Fruit fly (Drosophila melanogaster) whole organism, embryonic: ENCODE results near the gene PhKgamma.

Source experiments
- Bdp1 ChIP-seq: fragments of 200-800 bp; sonication (Bioruptor generic); optimal IDR thresholded peaks from 3 replicates; lab custom pipeline; 2016; ENCODE audit warnings: missing biosample characterization, missing genetic modification characterization
- C15 ChIP-seq: fragments of 200-800 bp; sonication (Bioruptor generic); IDR thresholded peaks from 3 replicates; pipeline ENCODE4 v1.3.6; 2022; ENCODE audit warnings: missing biosample characterization, missing genetic modification characterization
- CG10431 ChIP-seq: fragments of 200-800 bp; sonication (Bioruptor generic); optimal IDR thresholded peaks from 3 replicates; lab custom pipeline; 2018; ENCODE audit warnings: missing biosample characterization, mild to moderate bottlenecking, missing genetic modification characterization
- CG10462 ChIP-seq: fragments of 200-800 bp; sonication (Bioruptor generic); optimal IDR thresholded peaks from 2 replicates; lab custom pipeline; 2016; ENCODE audit warnings: missing biosample characterization, missing genetic modification characterization
- CG10565 ChIP-seq: fragments of 200-800 bp; sonication (Bioruptor generic); optimal IDR thresholded peaks from 3 replicates; lab custom pipeline; 2016; ENCODE audit warnings: missing biosample characterization, mild to moderate bottlenecking, missing genetic modification characterization
- CG10979 ChIP-seq: fragments of 200-800 bp; sonication (Bioruptor generic); optimal IDR thresholded peaks from 2 replicates; lab custom pipeline; 2018; ENCODE audit warnings: missing biosample characterization, mild to moderate bottlenecking, missing genetic modification characterization, moderate library complexity
- CG12236 ChIP-seq: fragments of 200-800 bp; sonication (Bioruptor generic); optimal IDR thresholded peaks from 2 replicates; lab custom pipeline; 2016; ENCODE audit warnings: missing biosample characterization, missing genetic modification characterization
- CG13424 ChIP-seq: fragments of 200-800 bp; sonication (Bioruptor generic); optimal IDR thresholded peaks from 2 replicates; lab custom pipeline; 2019; ENCODE audit warnings: missing biosample characterization, mild to moderate bottlenecking, missing genetic modification characterization, moderate library complexity
- CG14710 ChIP-seq: fragments of 200-800 bp; sonication (Bioruptor generic); optimal IDR thresholded peaks from 3 replicates; lab custom pipeline; 2019; ENCODE audit warnings: missing biosample characterization, mild to moderate bottlenecking, missing genetic modification characterization, moderate library complexity
- CG16815 ChIP-seq: fragments of 200-800 bp; sonication (Bioruptor generic); optimal IDR thresholded peaks from 3 replicates; lab custom pipeline; 2017; ENCODE audit warnings: missing biosample characterization, mild to moderate bottlenecking, missing genetic modification characterization
- CG17361 ChIP-seq: fragments of 200-800 bp; sonication (Bioruptor generic); IDR thresholded peaks from 3 replicates; pipeline ENCODE4 v1.3.6; 2022; ENCODE audit warnings: missing biosample characterization, missing genetic modification characterization
- CG17385 ChIP-seq: fragments of 200-800 bp; sonication (Bioruptor generic); optimal IDR thresholded peaks from 3 replicates; lab custom pipeline; 2018; ENCODE audit warnings: missing biosample characterization, mild to moderate bottlenecking, missing genetic modification characterization
- CG2202 ChIP-seq: fragments of 200-800 bp; sonication (Bioruptor generic); optimal IDR thresholded peaks from 2 replicates; lab custom pipeline; 2018; ENCODE audit warnings: missing biosample characterization, mild to moderate bottlenecking, missing genetic modification characterization
- CG34376 ChIP-seq: fragments of 200-800 bp; sonication (Bioruptor generic); optimal IDR thresholded peaks from 2 replicates; lab custom pipeline; 2018; ENCODE audit warnings: missing biosample characterization, mild to moderate bottlenecking, missing genetic modification characterization
- CG3995 ChIP-seq: fragments of 200-800 bp; sonication (Bioruptor generic); optimal IDR thresholded peaks from 3 replicates; lab custom pipeline; 2016; ENCODE audit warnings: missing biosample characterization, missing genetic modification characterization
- CG4282 ChIP-seq: fragments of 200-800 bp; sonication (Bioruptor generic); optimal IDR thresholded peaks from 2 replicates; lab custom pipeline; 2016; ENCODE audit warnings: missing biosample characterization, missing genetic modification characterization
- CG4707 ChIP-seq: fragments of 200-800 bp; sonication (Bioruptor generic); optimal IDR thresholded peaks from 2 replicates; lab custom pipeline; 2018; ENCODE audit warnings: missing biosample characterization, mild to moderate bottlenecking, missing genetic modification characterization, moderate library complexity
- CG4730 ChIP-seq: fragments of 200-800 bp; sonication (Bioruptor generic); IDR thresholded peaks from 2 replicates; pipeline ENCODE4 v1.3.6; 2022; ENCODE audit warnings: missing biosample characterization, missing genetic modification characterization
- CG6254 ChIP-seq: fragments of 200-800 bp; sonication (Bioruptor generic); optimal IDR thresholded peaks from 3 replicates; lab custom pipeline; 2017; ENCODE audit warnings: mild to moderate bottlenecking, missing biosample characterization, missing genetic modification reagents, missing genetic modification characterization
- CG6272 ChIP-seq: fragments of 200-800 bp; sonication (Bioruptor generic); IDR thresholded peaks from 2 replicates; pipeline ENCODE4 v1.3.6; 2022; ENCODE audit warnings: missing biosample characterization, missing genetic modification characterization
- Drgx ChIP-seq: fragments of 200-800 bp; sonication (Bioruptor generic); IDR thresholded peaks from 2 replicates; pipeline ENCODE4 v1.3.6; 2022; ENCODE audit warnings: missing biosample characterization, missing genetic modification characterization
- Eip74EF ChIP-seq, 2 experiments: fragments of 200-800 bp in 1 of 2; fragments of >200 bp in 1 of 2; sonication (Bioruptor generic) in 1 of 2; optimal IDR thresholded peaks; 2 replicates each; lab custom pipeline; 2017 to 2019; ENCODE audit warnings: missing biosample characterization in 2 of 2, missing genetic modification characterization in 2 of 2, mild to moderate bottlenecking in 1 of 2, moderate library complexity in 1 of 2
- Ets65A ChIP-seq: fragments of 200-800 bp; sonication (Bioruptor generic); peaks from one replicate; lab custom pipeline; 2016; ENCODE audit warnings: missing biosample characterization, missing genetic modification characterization
- Hr39 ChIP-seq: fragments of >200 bp; optimal IDR thresholded peaks from 2 replicates; lab custom pipeline; 2017
- Med ChIP-seq: fragments of 200-800 bp; sonication (Bioruptor generic); peaks from one replicate; lab custom pipeline; 2016; ENCODE audit warnings: missing biosample characterization, missing genetic modification characterization, mild to moderate bottlenecking, inconsistent platforms, moderate library complexity
- Ptx1 ChIP-seq: fragments of 200-800 bp; sonication (Bioruptor generic); IDR thresholded peaks from 2 replicates; pipeline ENCODE4 v1.3.6; 2022; ENCODE audit warnings: missing biosample characterization, missing genetic modification characterization
- Sox102F ChIP-seq: fragments of 200-800 bp; sonication (Bioruptor generic); optimal IDR thresholded peaks from 2 replicates; lab custom pipeline; 2018; ENCODE audit warnings: missing biosample characterization, mild to moderate bottlenecking, missing genetic modification characterization, moderate library complexity
- Sry-β ChIP-seq: fragments of 200-800 bp; sonication (Bioruptor generic); optimal IDR thresholded peaks from 2 replicates; lab custom pipeline; 2018; ENCODE audit warnings: missing biosample characterization, mild to moderate bottlenecking, missing genetic modification characterization, moderate library complexity
- Stat92E ChIP-seq, 3 experiments: fragments of >200 bp in 2 of 3; fragments of 200-800 bp in 1 of 3; sonication (Bioruptor generic) in 1 of 3; optimal IDR thresholded peaks; 2 replicates each; lab custom pipeline; 2017 to 2019; ENCODE audit warnings: missing biosample characterization in 3 of 3, missing genetic modification characterization in 3 of 3, mild to moderate bottlenecking in 1 of 3, moderate library complexity in 1 of 3
- TFAM ChIP-seq: fragments of 200-800 bp; sonication (Bioruptor generic); optimal IDR thresholded peaks from 2 replicates; lab custom pipeline; 2017; ENCODE audit warnings: missing biosample characterization, missing genetic modification characterization, inconsistent platforms
- ap ChIP-seq: fragments of 200-800 bp; sonication (Bioruptor generic); IDR thresholded peaks from 2 replicates; pipeline ENCODE4 v1.3.6; 2022; ENCODE audit warnings: missing biosample characterization, missing genetic modification characterization
- bab2 ChIP-seq: fragments of 200-800 bp; sonication (Bioruptor generic); optimal IDR thresholded peaks from 2 replicates; lab custom pipeline; 2016; ENCODE audit warnings: missing biosample characterization, missing genetic modification characterization
- croc ChIP-seq: fragments of 200-800 bp; sonication (Bioruptor generic); conservative IDR thresholded peaks from 3 replicates; pipeline ENCODE4 v1.3.6; 2022; ENCODE audit warnings: missing biosample characterization, missing genetic modification characterization
- crp ChIP-seq, 2 experiments: fragments of 200-800 bp; sonication (Bioruptor generic); optimal IDR thresholded peaks; 2 replicates in 1 of 2; 3 replicates in 1 of 2; lab custom pipeline; 2017; ENCODE audit warnings: missing biosample characterization in 2 of 2, missing genetic modification characterization in 2 of 2, mild to moderate bottlenecking in 1 of 2, moderate library complexity in 1 of 2
- dmrt11E ChIP-seq: fragments of 200-800 bp; sonication (Bioruptor generic); optimal IDR thresholded peaks from 3 replicates; lab custom pipeline; 2018; ENCODE audit warnings: missing biosample characterization, mild to moderate bottlenecking, missing genetic modification characterization, moderate library complexity
- eyg ChIP-seq: fragments of 200-800 bp; sonication (Bioruptor generic); optimal IDR thresholded peaks from 3 replicates; lab custom pipeline; 2016; ENCODE audit warnings: missing biosample characterization, missing genetic modification characterization
- fd102C ChIP-seq: fragments of 200-800 bp; sonication (Bioruptor generic); optimal IDR thresholded peaks from 2 replicates; lab custom pipeline; 2018; ENCODE audit warnings: missing biosample characterization, mild to moderate bottlenecking, missing genetic modification characterization, moderate library complexity
- fd64A ChIP-seq: fragments of 200-800 bp; sonication (Bioruptor generic); optimal IDR thresholded peaks from 3 replicates; lab custom pipeline; 2018; ENCODE audit warnings: missing biosample characterization, mild to moderate bottlenecking, missing genetic modification characterization
- gcm ChIP-seq: fragments of 200-800 bp; sonication (Bioruptor generic); optimal IDR thresholded peaks from 2 replicates; lab custom pipeline; 2019; ENCODE audit warnings: missing biosample characterization, mild to moderate bottlenecking, missing genetic modification characterization, moderate library complexity
- lmd ChIP-seq: fragments of 200-800 bp; sonication (Bioruptor generic); IDR thresholded peaks from 2 replicates; pipeline ENCODE4 v1.3.6; 2022; ENCODE audit warnings: missing biosample characterization, missing genetic modification characterization
- otp ChIP-seq: fragments of 200-800 bp; sonication (Bioruptor generic); IDR thresholded peaks from 3 replicates; pipeline ENCODE4, ENCODE4 v1.3.6; 2022; ENCODE audit warnings: missing biosample characterization, missing genetic modification characterization
- schlank ChIP-seq: fragments of 200-800 bp; sonication (Bioruptor generic); optimal IDR thresholded peaks from 2 replicates; lab custom pipeline; 2018; ENCODE audit warnings: missing biosample characterization, mild to moderate bottlenecking, missing genetic modification characterization
- shn ChIP-seq: fragments of 200-800 bp; sonication (Bioruptor generic); optimal IDR thresholded peaks from 3 replicates; lab custom pipeline; 2016; ENCODE audit warnings: missing biosample characterization, missing genetic modification characterization
- sisA ChIP-seq: fragments of 200-800 bp; sonication (Bioruptor generic); IDR thresholded peaks from 2 replicates; pipeline ENCODE4 v1.3.6; 2022; ENCODE audit warnings: missing biosample characterization, missing genetic modification characterization
- slou ChIP-seq: fragments of 200-800 bp; sonication (Bioruptor generic); optimal IDR thresholded peaks from 3 replicates; lab custom pipeline; 2016; ENCODE audit warnings: missing biosample characterization, missing genetic modification characterization
- slp2 ChIP-seq: fragments of 200-800 bp; sonication (Bioruptor generic); optimal IDR thresholded peaks from 2 replicates; lab custom pipeline; 2016; ENCODE audit warnings: missing biosample characterization, missing genetic modification characterization
- sr ChIP-seq: fragments of 200-800 bp; sonication (Bioruptor generic); IDR thresholded peaks from 3 replicates; pipeline ENCODE4 v1.3.6; 2022; ENCODE audit warnings: missing biosample characterization, missing genetic modification characterization
- stc ChIP-seq: fragments of 200-800 bp; sonication (Bioruptor generic); IDR thresholded peaks from 2 replicates; pipeline ENCODE4 v1.3.6; 2022; ENCODE audit warnings: missing biosample characterization, missing genetic modification characterization
- tin ChIP-seq: fragments of 200-800 bp; sonication (Bioruptor generic); optimal IDR thresholded peaks from 3 replicates; lab custom pipeline; 2016; ENCODE audit warnings: missing biosample characterization, missing genetic modification characterization

Gene PhKgamma

DNA sequence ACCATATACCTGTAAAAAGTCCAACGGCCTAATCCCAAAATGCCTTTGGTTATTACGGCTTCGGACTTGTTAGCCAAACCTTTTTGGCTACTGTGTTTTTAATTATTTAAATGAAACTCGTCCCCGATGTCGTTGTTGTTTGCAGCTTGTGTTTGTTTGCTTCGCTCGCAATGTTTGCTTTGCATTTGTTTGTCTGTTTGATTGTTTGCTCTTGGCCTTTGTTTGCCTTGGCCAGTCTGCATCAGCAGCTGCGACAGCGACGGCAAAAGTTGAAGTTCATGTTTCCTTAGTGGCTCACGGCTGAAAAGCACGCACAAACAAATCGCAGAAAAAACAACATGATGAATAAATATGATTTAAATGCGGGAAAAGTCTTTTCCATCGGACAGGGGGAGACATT, 34.5 kb upstream of the PhKgamma start (continued):
- TF ChIP-seq Eip74EF (GFP tag; optimal IDR thresholded peaks at IDR 0.05; lab: Kevin White, UChicago) = peak in 1 of 2 experiments; percentile 11
- peak; percentile 12 for TF ChIP-seq CG13424 (tag; lab: Kevin White, UChicago)
- TF ChIP-seq croc = no peak
- no peak for TF ChIP-seq Stat92E (GFP tag; optimal IDR thresholded peaks at IDR 0.05; lab: Kevin White, UChicago)
- no peak for TF ChIP-seq Bdp1 (GFP tag; lab: Kevin White, UChicago)
- 0 out of 3 replicates have a peak, but pooled peaks have one; percentile 16 for TF ChIP-seq CG17361 (GFP tag; lab: Robert Waterston, UW)
- peak; percentile 61 for TF ChIP-seq Sox102F (GFP tag; lab: Kevin White, UChicago)
- TF ChIP-seq sr (GFP tag; lab: Robert Waterston, UW) = 0 out of 3 replicates have a peak, but pooled peaks have one; percentile 14
- TF ChIP-seq CG2202 = peak; percentile 29
- TF ChIP-seq CG6254 = no peak
- TF ChIP-seq CG16815 (GFP tag; lab: Kevin White, UChicago) = no peak
- no peak for TF ChIP-seq sisA (GFP tag; lab: Robert Waterston, UW)
- no peak for TF ChIP-seq schlank (tag; lab: Kevin White, UChicago)
- TF ChIP-seq gcm (GFP tag; lab: Kevin White, UChicago) = peak; percentile 19
- peak; percentile 66; the same call in 1 of the 2 replicates for TF ChIP-seq stc (GFP tag; lab: Robert Waterston, UW)
- peak; percentile 89 for TF ChIP-seq Med (GFP tag; lab: Kevin White, UChicago)
- TF ChIP-seq CG10979 (tag; lab: Kevin White, UChicago) = no peak
- TF ChIP-seq dmrt11E (tag; lab: Kevin White, UChicago) = peak; percentile 12
- no peak for TF ChIP-seq fd102C
- no peak for TF ChIP-seq tin

DNA sequence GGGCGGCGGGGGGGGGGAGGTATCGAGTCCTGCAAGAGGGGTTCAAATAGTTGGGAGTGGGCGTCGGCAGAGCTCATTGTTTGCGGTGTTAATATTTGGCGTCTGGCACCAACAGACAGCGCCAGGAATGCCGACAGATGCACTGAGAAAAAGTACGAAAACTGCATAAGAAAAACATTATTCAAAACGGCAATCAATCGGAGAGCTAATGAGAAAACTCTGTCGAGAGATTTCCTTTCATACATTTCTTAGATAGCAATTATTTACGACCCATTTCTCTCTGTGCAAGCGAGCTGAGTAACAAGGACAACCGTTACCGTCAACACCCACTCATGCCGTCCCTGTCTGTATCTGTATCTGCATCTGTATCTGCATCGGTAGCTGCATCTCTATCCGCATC, 30.9 kb upstream of the PhKgamma start:
- no peak for TF ChIP-seq shn (GFP tag; lab: Kevin White, UChicago)
- no peak for TF ChIP-seq crp (GFP tag; optimal IDR thresholded peaks at IDR 0.05; lab: Kevin White, UChicago)
- peak; percentile 84 for TF ChIP-seq Ets65A (GFP tag; lab: Kevin White, UChicago)
- TF ChIP-seq lmd (GFP tag; lab: Robert Waterston, UW) = 0 out of 2 replicates have a peak, but pooled peaks have one; percentile 12
- TF ChIP-seq eyg (GFP tag; lab: Kevin White, UChicago) = no peak
- TF ChIP-seq Ptx1 = 0 out of 2 replicates have a peak, but pooled peaks have one; percentile 10
- TF ChIP-seq Sry-β (GFP tag; lab: Kevin White, UChicago) = no peak
- peak; percentile 53 for TF ChIP-seq Drgx (GFP tag; lab: Robert Waterston, UW)
- peak; percentile 25 for TF ChIP-seq Hr39 (lab: Kevin White, UChicago)

DNA sequence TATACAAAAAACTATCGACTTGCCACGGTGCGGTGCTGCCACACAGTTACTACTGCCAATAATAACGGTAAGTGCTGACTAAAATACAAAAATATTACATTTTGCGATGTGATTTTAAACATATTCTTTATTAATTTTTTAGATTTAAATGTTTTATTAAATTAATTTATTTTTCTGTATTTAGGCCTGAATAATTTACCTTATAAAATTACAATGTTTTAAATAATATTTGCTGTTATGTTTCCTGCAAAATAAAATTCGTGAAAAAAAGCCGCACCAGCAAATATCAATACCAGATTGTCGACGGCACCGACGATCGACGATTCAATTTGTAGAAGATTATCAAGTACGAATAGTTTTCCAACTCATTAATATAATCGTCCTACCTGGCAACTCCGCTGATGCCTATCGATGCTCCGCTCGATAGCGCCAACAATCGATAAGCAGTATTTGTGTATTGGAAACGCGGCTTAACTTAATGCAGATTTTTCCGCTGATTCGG, 16.3 kb upstream of the PhKgamma start, which contains the start of the genes Vlet and bif:
TSS of gene Vlet (minus strand) at position 51 of the 502 bp plus-strand sequence.
TSS of gene bif (plus strand) at position 432 of the 502 bp plus-strand sequence.
- TF ChIP-seq CG10462 (GFP tag; lab: Kevin White, UChicago) = peak; percentile 44
- no peak for TF ChIP-seq CG4730 (GFP tag; lab: Robert Waterston, UW)
- peak; percentile 31; the same call in 1 of the 2 replicates for TF ChIP-seq CG6272 (GFP tag; lab: Robert Waterston, UW)
- TF ChIP-seq CG17385 (GFP tag; lab: Kevin White, UChicago) = peak; percentile 71
- no peak for TF ChIP-seq CG4707 (GFP tag; lab: Kevin White, UChicago)
- TF ChIP-seq CG14710 (tag; lab: Kevin White, UChicago) = peak; percentile 84
- no peak for TF ChIP-seq C15 (GFP tag; lab: Robert Waterston, UW)
- no peak for TF ChIP-seq CG12236
- TF ChIP-seq ap (GFP tag; lab: Robert Waterston, UW) = 0 out of 2 replicates have a peak, but pooled peaks have one; percentile 8
- no peak for TF ChIP-seq CG10565 (GFP tag; lab: Kevin White, UChicago)
- no peak for TF ChIP-seq slp2 (GFP tag; lab: Kevin White, UChicago)
- no peak for TF ChIP-seq CG4282
- peak; percentile 34 for TF ChIP-seq CG34376 (GFP tag; lab: Kevin White, UChicago)
- TF ChIP-seq fd64A (GFP tag; lab: Kevin White, UChicago) = no peak
- TF ChIP-seq TFAM = no peak
- TF ChIP-seq stc (GFP tag; lab: Robert Waterston, UW) = no peak
- no peak for TF ChIP-seq bab2 (GFP tag; lab: Kevin White, UChicago)
- TF ChIP-seq CG10431 = peak; percentile 24
- TF ChIP-seq CG3995 = peak; percentile 18
- no peak for TF ChIP-seq otp
- TF ChIP-seq slou (GFP tag; lab: Kevin White, UChicago) = peak; percentile 11
